Worm (Caenorhabditis elegans): ENCODE results near the gene F38B6.6.

The F38B6.6 gene

ce11 chrX:6689985-6690384, at the start of gene F38B6.6:
Gene F38B6.6 (minus strand): TSS chrX:6690085.
- TF ChIP-seq dao-5 (tag; optimal IDR thresholded peaks at IDR 0.05), result no peak
- TF ChIP-seq him-1 (tag; optimal IDR thresholded peaks at IDR 0.05), result no peak
- TF ChIP-seq W03F9.2 (tag; optimal IDR thresholded peaks at IDR 0.05), result no peak

ce11 chrX:6739034-6740008, 49.4 kb upstream of the F38B6.6 start:
- TF ChIP-seq W03F9.2 (tag; optimal IDR thresholded peaks at IDR 0.05), result no peak
- TF ChIP-seq him-1 (tag; optimal IDR thresholded peaks at IDR 0.05), result peak; percentile 19

DNA sequence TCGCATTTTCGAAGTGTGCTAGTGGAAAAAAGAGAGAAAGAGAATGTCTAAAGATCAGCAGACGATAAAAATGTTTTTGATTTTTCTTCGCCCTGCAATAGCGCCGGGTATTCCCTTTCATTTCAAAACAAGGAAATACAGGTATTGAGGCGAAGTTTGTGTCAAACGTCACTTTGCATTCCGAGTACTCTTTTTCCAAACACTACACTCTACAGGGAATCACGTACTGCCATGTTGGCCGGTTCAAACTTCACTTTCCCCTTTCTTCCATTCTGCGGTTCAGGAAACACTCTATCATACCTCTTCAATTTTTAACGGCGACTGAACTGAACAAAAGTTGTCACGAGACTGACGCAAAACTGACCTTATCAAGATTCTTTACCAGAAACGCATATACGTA, 48.6 kb upstream of the F38B6.6 start:
- TF ChIP-seq him-1 (tag; optimal IDR thresholded peaks at IDR 0.05), result no peak
- no peak for TF ChIP-seq W03F9.2 (tag; optimal IDR thresholded peaks at IDR 0.05)
- TF ChIP-seq dao-5 (tag; optimal IDR thresholded peaks at IDR 0.05), result no peak

DNA sequence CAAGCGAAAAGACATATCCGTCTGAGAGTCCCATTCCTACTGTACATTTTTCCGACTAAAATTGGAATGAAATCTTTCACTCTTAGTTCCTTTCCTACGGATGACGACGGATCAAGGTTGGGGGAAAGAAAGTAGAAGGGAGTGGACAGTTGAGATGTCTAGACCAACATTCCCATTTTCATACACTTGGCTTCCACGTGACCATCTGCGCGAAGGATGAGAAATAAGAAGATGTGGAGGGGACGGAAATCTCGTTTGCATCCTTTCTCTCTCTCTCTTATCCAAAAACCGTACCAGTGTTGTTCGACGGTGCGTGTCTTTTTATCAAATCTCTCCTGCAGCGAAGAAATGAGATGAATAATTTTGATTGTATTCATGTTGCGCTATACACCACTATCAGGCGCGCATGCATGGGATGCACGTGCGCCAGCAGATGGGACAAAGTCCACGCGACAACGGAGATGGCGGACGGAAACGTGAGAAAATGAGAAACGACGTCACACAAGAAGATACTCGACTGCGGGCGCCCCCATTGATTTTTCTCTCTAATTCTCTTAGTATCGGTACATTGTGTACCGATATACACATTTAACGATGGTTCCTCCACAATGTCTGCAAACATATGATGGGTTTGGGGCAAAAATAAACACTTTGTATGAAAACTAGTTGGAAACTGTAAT, 47.6 kb upstream of the F38B6.6 start:
- TF ChIP-seq W03F9.2 (tag; optimal IDR thresholded peaks at IDR 0.05), result no peak
- peak; percentile 84 for TF ChIP-seq him-1 (tag; optimal IDR thresholded peaks at IDR 0.05)
- no peak for TF ChIP-seq dao-5 (tag; optimal IDR thresholded peaks at IDR 0.05)

- TF ChIP-seq W03F9.2 (tag; optimal IDR thresholded peaks at IDR 0.05) (peak; percentile 37), dao-5 (tag; optimal IDR thresholded peaks at IDR 0.05) (no peak), him-1 (tag; optimal IDR thresholded peaks at IDR 0.05) (no peak)
Measured at ce11 chrX:6736358-6736991, 46.6 kb upstream of the F38B6.6 start.

DNA sequence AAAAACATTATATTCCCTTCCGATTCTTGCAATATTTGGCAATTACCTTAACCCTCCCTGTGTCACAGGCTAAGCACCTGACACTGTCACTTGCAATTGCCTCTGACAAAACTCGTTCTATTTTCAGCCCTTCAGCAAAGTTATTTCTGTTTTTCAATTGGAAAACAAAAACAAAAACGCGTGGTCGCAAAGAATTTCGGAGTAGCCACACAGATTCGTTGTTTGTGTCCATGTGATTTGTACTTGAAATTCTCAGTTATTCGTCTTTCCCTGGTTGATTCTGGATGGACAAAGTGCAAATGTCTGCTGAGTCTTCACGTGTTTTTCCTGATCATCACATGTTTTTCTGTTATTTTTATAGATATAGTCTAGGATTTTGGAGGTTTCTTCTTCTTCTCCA, 45.6 kb upstream of the F38B6.6 start:
- TF ChIP-seq dao-5 (tag; optimal IDR thresholded peaks at IDR 0.05), result no peak
- TF ChIP-seq W03F9.2 (tag; optimal IDR thresholded peaks at IDR 0.05), result no peak
- TF ChIP-seq him-1 (tag; optimal IDR thresholded peaks at IDR 0.05), result no peak

DNA sequence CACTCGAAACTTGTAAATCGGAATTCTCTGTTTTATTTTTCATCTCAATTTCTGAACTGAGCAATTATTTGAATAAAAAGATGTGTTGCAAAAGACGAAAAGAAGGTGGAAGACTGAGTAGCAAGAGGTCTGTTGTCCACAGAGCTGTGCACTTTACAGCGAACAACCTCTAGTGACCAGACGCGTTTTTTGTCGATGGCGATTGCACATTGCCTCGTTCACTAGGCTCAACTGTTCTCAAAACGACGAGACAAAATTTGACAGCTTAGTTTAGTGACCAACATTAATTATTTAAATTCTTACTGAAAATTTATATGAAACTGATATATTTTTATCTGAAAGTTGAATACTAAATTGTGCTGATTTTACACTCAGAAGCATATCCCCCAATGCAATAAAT, 43.3 kb upstream of the F38B6.6 start, which contains the start of gene R03E9.2:
Gene R03E9.2, minus strand, starts transcription at position 101 of the 400 bp plus-strand sequence.
- TF ChIP-seq W03F9.2 (tag; optimal IDR thresholded peaks at IDR 0.05), result no peak
- no peak for TF ChIP-seq dao-5 (tag; optimal IDR thresholded peaks at IDR 0.05)
- TF ChIP-seq him-1 (tag; optimal IDR thresholded peaks at IDR 0.05), result no peak

ce11 chrX:6729593-6729992, 39.7 kb upstream of the F38B6.6 start, which contains the start of gene K11G12.6:
Gene K11G12.6 (minus strand): TSS chrX:6729657.
- TF ChIP-seq dao-5 (tag; optimal IDR thresholded peaks at IDR 0.05) (no peak), him-1 (tag; optimal IDR thresholded peaks at IDR 0.05) (no peak), W03F9.2 (tag; optimal IDR thresholded peaks at IDR 0.05) (no peak)

ce11 chrX:6728820-6729396, 39.0 kb upstream of the F38B6.6 start:
- TF ChIP-seq dao-5 (tag; optimal IDR thresholded peaks at IDR 0.05) (no peak), him-1 (tag; optimal IDR thresholded peaks at IDR 0.05) (no peak), W03F9.2 (tag; optimal IDR thresholded peaks at IDR 0.05) (no peak)

DNA sequence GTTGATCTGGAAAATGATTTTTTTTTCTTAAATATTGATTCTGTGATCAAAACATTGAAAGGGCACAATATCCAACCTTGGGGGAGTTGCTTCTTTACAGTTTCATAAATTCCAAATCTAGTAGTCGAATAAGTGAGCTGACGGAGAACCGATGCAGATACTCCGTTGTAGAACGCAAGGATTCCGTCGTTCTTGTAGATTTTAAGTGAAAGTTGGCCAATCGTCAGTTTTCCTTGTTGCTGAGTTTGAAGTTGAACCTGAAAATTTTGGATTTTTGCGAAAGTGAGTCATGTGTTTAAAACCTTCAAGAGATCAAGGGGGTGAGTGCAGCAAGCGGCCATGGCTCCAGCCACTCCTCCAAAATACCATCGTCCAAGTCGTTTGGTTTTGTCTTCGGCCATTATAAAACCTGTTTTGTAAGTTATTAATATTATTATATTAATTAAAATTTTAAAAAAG, 35.4 kb upstream of the F38B6.6 start, which contains the start of gene slc-25A10:
Gene slc-25A10, minus strand, starts transcription at position 409 of the 459 bp plus-strand sequence.
- TF ChIP-seq W03F9.2 (tag; optimal IDR thresholded peaks at IDR 0.05) (no peak), dao-5 (tag; optimal IDR thresholded peaks at IDR 0.05) (no peak), him-1 (tag; optimal IDR thresholded peaks at IDR 0.05) (no peak)

ce11 chrX:6722966-6723365, 33.1 kb upstream of the F38B6.6 start, which contains the start of gene smf-1:
Gene smf-1 (minus strand): TSS chrX:6723066.
- TF ChIP-seq dao-5 (tag; optimal IDR thresholded peaks at IDR 0.05) (no peak), him-1 (tag; optimal IDR thresholded peaks at IDR 0.05) (no peak), W03F9.2 (tag; optimal IDR thresholded peaks at IDR 0.05) (no peak)

ce11 chrX:6718595-6718994, 28.7 kb upstream of the F38B6.6 start, which contains the start of gene smf-2:
Gene smf-2 (minus strand): TSS chrX:6718695.
- TF ChIP-seq W03F9.2 (tag; optimal IDR thresholded peaks at IDR 0.05), result no peak
- no peak for TF ChIP-seq dao-5 (tag; optimal IDR thresholded peaks at IDR 0.05)
- TF ChIP-seq him-1 (tag; optimal IDR thresholded peaks at IDR 0.05), result no peak

ce11 chrX:6713277-6713676, 23.4 kb upstream of the F38B6.6 start, which contains the start of gene nas-11:
Gene nas-11 (plus strand): TSS chrX:6713577.
- TF ChIP-seq dao-5 (tag; optimal IDR thresholded peaks at IDR 0.05) (no peak), W03F9.2 (tag; optimal IDR thresholded peaks at IDR 0.05) (no peak), him-1 (tag; optimal IDR thresholded peaks at IDR 0.05) (no peak)

All from whole organism, L4/young adult.